Worm (Caenorhabditis elegans) whole organism, young adult: ENCODE measurements around the gene srg-21.

Source experiments
- F39B2.1 ChIP-seq: fragments of 200-800 bp; sonication (Bioruptor generic); IDR thresholded peaks from 2 replicates; pipeline ENCODE4 v1.3.6; 2022; ENCODE audit warnings: missing genetic modification reagents, missing genetic modification characterization, missing compliant biosample characterization
- T07F8.4 ChIP-seq: sonication (generic microtip); optimal IDR thresholded peaks from 2 replicates; lab custom pipeline; 2016; ENCODE audit warnings: mild to moderate bottlenecking, missing genetic modification characterization, moderate library complexity, missing compliant biosample characterization
- Y56A3A.18 ChIP-seq: fragments of 200-800 bp; sonication (Bioruptor generic); IDR thresholded peaks from 2 replicates; pipeline ENCODE4 v1.3.6; 2022; ENCODE audit warnings: missing genetic modification reagents, missing genetic modification characterization, missing compliant biosample characterization
- aptf-3 ChIP-seq: fragments of 200-800 bp; sonication (Bioruptor generic); IDR thresholded peaks from 2 replicates; pipeline ENCODE4 v1.3.6; 2022; ENCODE audit warnings: missing genetic modification characterization, missing compliant biosample characterization
- cebp-2 ChIP-seq: fragments of 200-800 bp; sonication (Bioruptor generic); IDR thresholded peaks from 2 replicates; pipeline ENCODE4 v1.3.6; 2022; ENCODE audit warnings: missing genetic modification characterization, missing compliant biosample characterization
- dpl-1 ChIP-seq: fragments of 150-350 bp; optimal IDR thresholded peaks from 2 replicates; lab custom pipeline; 2014; ENCODE audit warnings: missing biosample characterization, missing genetic modification reagents, missing genetic modification characterization
- fkh-3 ChIP-seq: sonication (generic microtip); optimal IDR thresholded peaks from 2 replicates; lab custom pipeline; 2016; ENCODE audit warnings: mild to moderate bottlenecking, missing genetic modification characterization, missing compliant biosample characterization
- madf-3 ChIP-seq: fragments of 200-800 bp; sonication (Bioruptor generic); IDR thresholded peaks from 2 replicates; pipeline ENCODE4 v1.3.6; 2022; ENCODE audit warnings: missing genetic modification reagents, missing genetic modification characterization, missing compliant biosample characterization
- nhr-80 ChIP-seq: sonication (generic microtip); optimal IDR thresholded peaks from 2 replicates; lab custom pipeline; 2016; ENCODE audit warnings: missing genetic modification characterization, missing compliant biosample characterization
- pbrm-1 ChIP-seq: fragments of 200-800 bp; sonication (Bioruptor generic); IDR thresholded peaks from 2 replicates; pipeline ENCODE4 v1.3.6; 2022; ENCODE audit warnings: missing genetic modification reagents, missing genetic modification characterization, missing compliant biosample characterization
- sea-2 ChIP-seq: fragments of 200-800 bp; sonication (Bioruptor generic); IDR thresholded peaks from 2 replicates; pipeline ENCODE4 v1.3.6; 2022; ENCODE audit warnings: missing genetic modification characterization, missing compliant biosample characterization
- snpc-4 ChIP-seq, 5 experiments: fragments of 150-350 bp in 1 of 5; sonication (generic microtip) in 4 of 5; optimal IDR thresholded peaks; 2 replicates each; lab custom pipeline; 2014 to 2018; ENCODE audit warnings: missing genetic modification characterization in 5 of 5, missing biosample characterization in 3 of 5, antibody characterized with exemption in 2 of 5, mild to moderate bottlenecking in 2 of 5, missing compliant biosample characterization in 2 of 5, missing genotype in 2 of 5, moderate library complexity in 2 of 5, missing genetic modification reagents in 1 of 5
- xnd-1 ChIP-seq: sonication (generic microtip); optimal IDR thresholded peaks from 2 replicates; lab custom pipeline; 2016; ENCODE audit warnings: missing genotype, missing genetic modification reagents, missing genetic modification characterization, missing compliant biosample characterization
- ztf-28 ChIP-seq: fragments of 200-800 bp; sonication (Bioruptor generic); IDR thresholded peaks from 2 replicates; pipeline ENCODE4 v1.3.6; 2022; ENCODE audit warnings: missing genetic modification reagents, missing genetic modification characterization, missing compliant biosample characterization

ce11 chrII:3070182-3070581 lies 21.0 kb downstream of the srg-21 start:
- TF ChIP-seq sea-2: no peak
- no peak for TF ChIP-seq aptf-3
- TF ChIP-seq ztf-28: no peak
- TF ChIP-seq snpc-4 (GFP tag; optimal IDR thresholded peaks at IDR 0.05; lab: Kevin White, UChicago): no peak
- no peak for TF ChIP-seq snpc-4 (tag; optimal IDR thresholded peaks at IDR 0.05; lab: Kevin White, UChicago)
- no peak for TF ChIP-seq pbrm-1 (GFP tag; lab: Robert Waterston, UW)
- no peak for TF ChIP-seq T07F8.4
- TF ChIP-seq F39B2.1 (GFP tag; lab: Robert Waterston, UW): no peak
- TF ChIP-seq xnd-1 (tag; lab: Kevin White, UChicago): no peak
- no peak for TF ChIP-seq fkh-3 (tag; lab: Kevin White, UChicago)
- TF ChIP-seq Y56A3A.18: no peak
- no peak for TF ChIP-seq dpl-1 (GFP tag; lab: Kevin White, UChicago)
- no peak for TF ChIP-seq madf-3
- no peak for TF ChIP-seq cebp-2
- no peak for TF ChIP-seq nhr-80 (tag; lab: Kevin White, UChicago)
